Worm (Caenorhabditis elegans): ENCODE data around the gene nhr-156.

DNA sequence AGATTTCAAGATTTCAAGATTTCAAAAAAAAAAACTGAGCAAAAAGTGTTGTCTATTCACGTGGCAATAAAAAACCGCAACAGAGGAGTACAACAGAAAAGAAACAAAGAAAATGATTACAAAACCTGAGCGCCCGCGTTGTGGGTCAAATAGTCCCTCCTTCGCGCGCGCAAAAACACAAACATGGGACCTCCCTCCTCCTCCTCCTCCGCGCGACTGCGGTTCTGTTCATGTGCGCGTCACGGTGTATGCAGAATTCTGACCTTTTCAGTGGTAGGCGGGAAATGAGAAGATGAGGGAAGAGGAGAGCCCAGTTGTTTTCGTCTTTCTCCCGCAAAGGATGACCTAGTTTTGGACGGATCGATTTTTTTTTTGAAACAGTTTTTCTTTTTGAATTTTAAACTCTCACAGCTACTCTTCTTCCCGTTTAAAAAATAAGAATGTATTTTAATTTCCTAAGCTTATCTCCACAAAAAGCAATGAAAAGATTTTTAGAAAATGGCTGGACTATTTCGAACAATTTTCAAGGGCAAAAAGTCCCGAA is 13.5 kb upstream of the nhr-156 start, which contains the start of gene C17E7.4:
- TF ChIP-seq sea-2 (GFP tag; optimal IDR thresholded peaks at IDR 0.05), result no peak
- no peak for TF ChIP-seq elt-1 (tag; optimal IDR thresholded peaks at IDR 0.05)
- TF ChIP-seq tbx-2 (tag; optimal IDR thresholded peaks at IDR 0.05), result no peak
- TF ChIP-seq ztf-4 (tag; optimal IDR thresholded peaks at IDR 0.05), result no peak
- TF ChIP-seq elt-2 (tag; optimal IDR thresholded peaks at IDR 0.05), result no peak
- no peak for TF ChIP-seq nfya-1 (tag; optimal IDR thresholded peaks at IDR 0.05; ENCODE audit: insufficient read depth)
- TF ChIP-seq nhr-76 (tag; optimal IDR thresholded peaks at IDR 0.05), result no peak
- no peak for TF ChIP-seq R02D3.7 (tag; optimal IDR thresholded peaks at IDR 0.05)
- TF ChIP-seq mml-1 (tag; optimal IDR thresholded peaks at IDR 0.05), result no peak
- no peak for TF ChIP-seq ama-1 (optimal IDR thresholded peaks at IDR 0.05)
- TF ChIP-seq mdl-1 (tag; optimal IDR thresholded peaks at IDR 0.05), result no peak

Data from whole organism, L3 larva.